Fruit fly (Drosophila melanogaster): ENCODE measurements around the gene CG14454.
"Not testable (repeated sequence)": the region's sequence is repeated elsewhere in the genome, so short reads cannot be mapped to it uniquely, and the experiment has no call there.

The CG14454 gene

DNA sequence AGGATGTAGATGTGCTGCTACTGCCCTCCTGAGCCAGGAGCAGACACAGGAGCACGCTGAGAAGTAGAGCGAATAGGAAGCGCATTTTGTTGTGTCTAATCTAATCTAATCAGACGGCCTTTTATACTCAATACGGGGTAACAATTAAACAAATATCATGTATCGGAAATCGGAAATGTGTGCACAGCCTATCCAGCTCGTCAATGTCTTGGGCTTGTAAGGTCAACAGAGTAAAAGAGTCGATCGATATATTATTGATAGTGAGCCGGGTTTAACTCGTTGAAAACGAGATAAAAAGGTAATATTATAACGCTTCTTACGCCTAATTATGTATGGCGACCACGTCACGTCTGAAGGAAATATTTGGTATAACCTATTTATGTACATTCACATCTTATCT, at the start of gene CG14454:
Gene CG14454, minus strand, starts transcription at position 101 of the 400 bp plus-strand sequence.
- TF ChIP-seq usp (GFP tag; optimal IDR thresholded peaks at IDR 0.05); EcR (GFP tag; optimal IDR thresholded peaks at IDR 0.05); CG8478 (optimal IDR thresholded peaks at IDR 0.05): not testable (repeated sequence)

DNA sequence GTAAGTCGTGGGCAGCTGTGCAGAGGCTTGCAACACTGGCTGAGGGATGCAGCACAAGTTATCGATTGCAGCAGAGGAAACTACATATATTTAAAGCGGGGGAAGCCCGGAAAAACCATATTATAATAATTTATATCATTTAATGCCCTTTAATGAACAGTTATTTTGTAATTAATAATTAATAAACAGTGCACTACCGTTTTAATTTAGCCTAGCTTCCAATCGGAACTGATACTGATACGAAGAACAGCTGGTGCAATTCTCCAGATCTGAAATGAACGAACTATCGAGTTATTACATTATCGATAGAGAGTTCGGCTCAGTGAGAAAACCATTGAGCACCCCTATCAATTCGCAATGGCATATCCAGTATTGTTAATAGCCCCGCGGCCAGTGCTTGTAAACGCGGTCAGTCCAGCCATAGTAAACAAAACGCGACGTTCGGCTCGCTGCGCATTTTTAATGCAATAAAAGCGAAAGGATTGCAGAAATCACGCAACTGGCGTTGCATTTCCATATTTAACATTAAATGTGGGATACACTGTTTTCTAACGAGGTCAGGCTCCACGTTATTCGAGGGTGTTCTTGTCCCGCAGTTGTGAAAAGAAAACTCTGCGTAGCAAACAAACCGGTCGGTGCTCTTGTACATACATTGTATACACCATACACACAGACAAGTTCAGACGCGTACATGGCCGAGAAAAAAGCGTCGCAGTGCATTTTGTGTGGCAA, 49.2 kb upstream of the CG14454 start, which contains the start of gene CG7369:
Gene CG7369, plus strand, starts transcription at position 405 of the 732 bp plus-strand sequence.
- TF ChIP-seq pan (optimal IDR thresholded peaks at IDR 0.05) (no peak), usp (GFP tag; optimal IDR thresholded peaks at IDR 0.05) (no peak), CG8478 (optimal IDR thresholded peaks at IDR 0.05) (no peak), Dll (optimal IDR thresholded peaks at IDR 0.05) (no peak)

DNA sequence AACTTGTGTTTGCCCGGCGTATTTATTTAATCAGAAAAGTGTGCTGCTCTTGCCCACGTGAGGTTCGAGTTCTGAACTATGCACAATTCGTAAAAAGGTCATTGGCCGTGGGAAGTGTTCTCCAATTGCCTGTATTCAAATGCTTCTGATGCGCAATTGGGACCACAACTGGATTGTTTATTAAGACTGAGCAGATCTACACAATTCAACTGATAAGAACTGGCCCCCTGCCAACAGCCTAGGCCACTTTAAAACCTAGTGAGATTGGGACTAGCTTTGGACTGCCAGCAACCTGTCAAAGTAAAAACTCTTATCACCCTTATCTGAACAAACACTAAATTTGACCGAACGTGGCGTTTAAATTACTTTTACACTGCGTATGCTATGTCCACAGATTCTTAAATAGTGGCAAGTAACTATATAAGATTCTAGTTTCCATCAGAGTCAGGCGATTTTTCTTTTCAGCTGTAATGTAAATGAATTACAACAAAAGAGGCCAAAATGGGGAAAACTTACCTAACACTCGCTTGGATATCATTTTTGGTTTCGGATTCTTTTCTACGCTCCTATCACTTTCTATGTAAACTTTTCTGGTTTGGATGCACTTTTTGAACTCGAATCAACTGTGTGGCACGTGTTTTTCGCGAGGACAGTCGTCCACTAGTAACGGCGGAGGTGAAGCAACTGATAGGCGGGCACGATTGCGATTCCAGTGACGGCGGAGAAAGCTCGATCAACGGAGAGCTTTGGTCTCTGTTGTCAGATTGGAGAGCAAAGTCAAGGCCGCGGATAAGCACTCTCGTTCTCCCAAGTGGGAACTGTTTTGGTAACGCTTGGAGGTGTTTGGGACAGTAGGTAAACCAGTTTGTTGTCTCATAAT, 45.6 kb upstream of the CG14454 start, which contains the start of gene CG11241:
Gene CG11241, minus strand, starts transcription at position 689 of the 880 bp plus-strand sequence.
- TF ChIP-seq Dll (optimal IDR thresholded peaks at IDR 0.05) (no peak), psq (optimal IDR thresholded peaks at IDR 0.05) (no peak), usp (GFP tag; optimal IDR thresholded peaks at IDR 0.05) (no peak), pan (optimal IDR thresholded peaks at IDR 0.05) (no peak), EcR (GFP tag; optimal IDR thresholded peaks at IDR 0.05) (no peak), CG8478 (optimal IDR thresholded peaks at IDR 0.05) (no peak)

DNA sequence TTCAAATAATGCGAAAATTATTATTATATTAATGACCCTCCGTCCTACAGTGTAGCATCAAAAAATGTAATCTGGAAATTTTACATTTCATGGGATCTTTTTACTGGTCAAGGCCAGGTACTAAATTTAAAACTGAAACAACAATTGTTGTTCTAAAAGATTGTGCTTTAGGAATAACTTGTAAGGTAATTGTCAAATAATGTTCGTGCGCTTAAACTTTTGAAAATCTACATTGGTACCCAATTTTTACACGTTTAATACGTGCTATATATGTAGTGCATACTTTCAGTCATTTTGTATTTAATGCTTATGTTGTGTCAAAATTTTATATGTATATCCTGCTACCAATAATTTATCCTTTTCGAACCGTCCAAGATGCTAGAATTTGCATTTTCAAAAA, 41.3 kb upstream of the CG14454 start:
- no peak for TF ChIP-seq Dll (optimal IDR thresholded peaks at IDR 0.05)
- no peak for TF ChIP-seq CG8478 (optimal IDR thresholded peaks at IDR 0.05)
- no peak for TF ChIP-seq usp (GFP tag; optimal IDR thresholded peaks at IDR 0.05)
- no peak for TF ChIP-seq pan (optimal IDR thresholded peaks at IDR 0.05)
- no peak for TF ChIP-seq EcR (GFP tag; optimal IDR thresholded peaks at IDR 0.05)
- no peak for TF ChIP-seq psq (optimal IDR thresholded peaks at IDR 0.05)

DNA sequence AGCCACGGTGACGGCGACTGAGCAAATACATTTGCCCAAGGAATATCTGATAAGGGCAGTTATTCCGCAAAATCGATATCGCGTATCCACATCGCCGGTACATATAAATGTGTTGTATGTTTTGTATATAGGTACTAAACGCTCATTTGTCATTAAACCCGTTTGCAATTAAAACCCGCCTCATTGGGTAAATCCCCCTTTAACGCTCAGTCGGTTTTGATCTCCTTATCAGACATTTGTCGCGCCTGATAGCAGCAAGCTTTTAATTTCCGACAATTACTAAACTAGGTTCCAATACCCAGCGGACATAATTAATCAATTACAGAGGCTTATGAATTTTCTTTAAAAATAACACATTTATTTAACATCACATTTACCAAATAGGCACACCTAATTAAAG, 39.1 kb upstream of the CG14454 start:
- no peak for TF ChIP-seq psq (optimal IDR thresholded peaks at IDR 0.05)
- no peak for TF ChIP-seq CG8478 (optimal IDR thresholded peaks at IDR 0.05)
- TF ChIP-seq Dll (optimal IDR thresholded peaks at IDR 0.05): no peak

DNA sequence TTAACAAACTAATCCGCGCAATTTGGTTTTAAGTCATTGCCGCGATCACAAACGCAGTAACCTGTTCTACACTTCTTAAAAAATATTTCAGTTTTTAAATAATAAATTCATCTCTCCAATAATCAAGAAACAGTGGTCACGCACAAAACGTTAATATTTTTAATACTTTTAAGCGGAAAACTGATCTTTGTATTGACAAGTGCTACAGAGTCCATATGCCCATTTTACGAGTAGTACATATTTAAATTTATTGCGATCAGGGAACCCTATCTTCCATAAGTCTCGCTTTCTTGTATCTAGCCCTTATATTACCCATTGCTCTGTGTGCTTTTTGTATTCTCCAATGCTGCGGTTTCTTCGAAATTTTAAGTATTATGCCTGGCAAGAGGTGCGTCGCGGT, 37.1 kb upstream of the CG14454 start, which contains the start of gene CG32454:
Gene CG32454, plus strand, starts transcription at position 301 of the 400 bp plus-strand sequence.
- TF ChIP-seq pan (optimal IDR thresholded peaks at IDR 0.05): no peak
- no peak for TF ChIP-seq EcR (GFP tag; optimal IDR thresholded peaks at IDR 0.05)
- TF ChIP-seq psq (optimal IDR thresholded peaks at IDR 0.05): no peak
- no peak for TF ChIP-seq Dll (optimal IDR thresholded peaks at IDR 0.05)
- no peak for TF ChIP-seq CG8478 (optimal IDR thresholded peaks at IDR 0.05)
- no peak for TF ChIP-seq usp (GFP tag; optimal IDR thresholded peaks at IDR 0.05)

DNA sequence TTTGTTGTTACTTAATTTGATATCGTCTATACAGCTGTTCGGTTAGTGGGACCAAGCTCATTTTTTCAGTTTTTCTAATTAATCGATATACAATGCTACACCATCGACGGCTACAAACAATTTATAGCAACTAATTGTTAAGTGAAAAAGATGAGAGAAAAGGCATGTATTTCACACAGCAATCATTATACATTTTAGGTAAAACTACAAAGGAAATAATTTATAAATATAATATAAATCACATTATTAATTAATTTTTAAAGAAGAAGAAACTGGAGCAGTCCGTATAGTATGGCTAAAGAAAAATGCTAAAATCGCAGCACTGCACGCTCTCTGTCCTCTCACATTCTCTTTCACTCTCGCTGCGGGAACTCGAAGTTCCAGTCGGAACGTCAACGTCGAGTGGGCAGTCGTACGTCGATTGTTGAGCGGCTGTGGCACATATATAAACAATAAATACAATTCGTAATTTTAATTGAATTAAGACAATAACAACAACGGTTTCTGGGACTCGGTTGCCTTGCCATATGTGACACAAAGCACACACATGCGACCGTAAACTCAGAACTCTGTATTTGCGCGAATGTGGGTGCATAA, 35.5 kb upstream of the CG14454 start, which contains the start of the genes CG14450 and CG11367:
Gene CG14450, minus strand, starts transcription at position 51 of the 597 bp plus-strand sequence.
Gene CG11367, plus strand, starts transcription at position 373 of the 597 bp plus-strand sequence.
- TF ChIP-seq CG8478 (optimal IDR thresholded peaks at IDR 0.05) (no peak), psq (optimal IDR thresholded peaks at IDR 0.05) (no peak), EcR (GFP tag; optimal IDR thresholded peaks at IDR 0.05) (no peak), usp (GFP tag; optimal IDR thresholded peaks at IDR 0.05) (no peak), Dll (optimal IDR thresholded peaks at IDR 0.05) (no peak), pan (optimal IDR thresholded peaks at IDR 0.05) (no peak)

DNA sequence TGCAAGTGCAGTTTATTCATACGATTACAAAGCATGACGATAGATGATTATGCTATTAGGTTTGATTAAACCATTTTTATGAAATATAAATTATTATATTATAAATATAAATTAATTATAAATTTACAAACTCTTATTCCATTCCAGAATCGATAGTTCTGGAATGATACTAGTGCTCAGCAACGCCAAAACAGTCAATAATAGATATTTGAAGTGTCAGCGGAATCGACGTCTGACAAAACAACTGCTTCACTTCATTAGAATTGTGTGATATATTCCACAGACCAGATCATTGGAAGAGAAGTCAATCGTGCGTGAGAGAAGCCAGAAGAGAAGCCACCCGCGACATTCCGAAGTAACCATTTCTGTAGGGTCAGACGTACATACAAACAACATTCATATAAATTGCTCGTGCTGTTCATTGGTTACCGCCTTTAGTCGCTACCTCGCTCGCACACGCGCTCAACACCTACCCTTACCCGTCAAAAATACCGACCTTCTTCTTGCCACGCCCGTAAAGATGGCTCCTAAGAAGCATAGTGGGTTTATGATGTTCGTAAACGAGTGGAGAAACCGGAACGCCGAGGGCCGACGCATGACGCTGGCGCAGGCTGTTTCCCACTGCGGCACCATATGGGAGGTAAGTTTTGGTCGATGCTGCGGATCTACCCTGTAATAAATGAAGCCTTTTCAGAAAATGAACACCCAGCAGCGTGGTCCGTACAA, 31.9 kb upstream of the CG14454 start:
- TF ChIP-seq CG8478 (optimal IDR thresholded peaks at IDR 0.05) (no peak), EcR (GFP tag; optimal IDR thresholded peaks at IDR 0.05) (no peak), Dll (optimal IDR thresholded peaks at IDR 0.05) (no peak), psq (optimal IDR thresholded peaks at IDR 0.05) (no peak), pan (optimal IDR thresholded peaks at IDR 0.05) (no peak), usp (GFP tag; optimal IDR thresholded peaks at IDR 0.05) (no peak)

DNA sequence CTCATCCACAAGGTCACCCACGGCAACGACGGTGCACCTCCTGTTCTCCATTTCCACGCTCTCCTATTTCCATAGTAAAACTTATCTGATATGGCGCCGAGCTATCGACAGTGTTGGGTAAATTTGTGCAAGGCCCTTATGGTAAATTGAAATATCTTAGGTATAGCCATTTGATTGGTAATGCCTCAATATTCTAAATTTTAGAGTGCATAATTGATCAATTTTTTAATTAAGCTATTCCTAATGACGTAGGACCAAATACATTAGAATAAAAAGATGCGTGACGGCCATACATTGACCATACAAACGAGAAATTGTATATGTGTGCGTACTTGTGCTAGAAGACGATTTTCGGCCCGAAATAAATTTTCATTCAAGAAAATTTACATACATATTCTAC, 29.7 kb upstream of the CG14454 start, which contains the start of gene CG14451:
Gene CG14451, minus strand, starts transcription at position 101 of the 400 bp plus-strand sequence.
- TF ChIP-seq CG8478 (optimal IDR thresholded peaks at IDR 0.05): no peak

DNA sequence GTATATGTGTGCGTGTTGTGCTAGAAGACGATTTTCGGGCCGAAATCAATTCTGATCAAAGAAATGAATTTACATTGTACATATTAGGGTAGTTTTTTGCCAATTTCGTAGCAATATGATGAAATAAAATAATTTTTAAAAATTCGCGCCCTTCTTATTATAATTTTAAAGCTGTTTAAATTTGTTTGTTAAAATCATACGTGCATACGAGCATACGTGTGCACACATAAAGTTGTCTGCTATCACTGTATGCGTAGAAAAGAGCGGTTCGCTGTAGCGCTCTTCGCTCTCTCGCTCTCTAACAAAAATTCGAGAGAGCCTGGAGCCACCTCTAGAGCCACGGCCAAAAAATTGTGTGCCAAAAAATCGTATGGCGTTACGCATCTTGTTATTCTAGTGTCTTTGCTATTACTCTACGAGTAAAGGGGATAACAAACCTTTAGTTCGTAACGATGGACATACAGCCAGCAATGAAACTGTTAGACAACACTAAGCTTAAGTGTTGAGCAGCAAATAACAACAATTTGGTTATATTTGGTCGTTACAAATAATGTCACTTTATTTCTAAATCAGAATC, 28.5 kb upstream of the CG14454 start, which contains the start of gene mael:
Gene mael, plus strand, starts transcription at position 510 of the 577 bp plus-strand sequence.
- not testable (repeated sequence) for TF ChIP-seq usp (GFP tag; optimal IDR thresholded peaks at IDR 0.05); CG8478 (optimal IDR thresholded peaks at IDR 0.05); psq (optimal IDR thresholded peaks at IDR 0.05)

DNA sequence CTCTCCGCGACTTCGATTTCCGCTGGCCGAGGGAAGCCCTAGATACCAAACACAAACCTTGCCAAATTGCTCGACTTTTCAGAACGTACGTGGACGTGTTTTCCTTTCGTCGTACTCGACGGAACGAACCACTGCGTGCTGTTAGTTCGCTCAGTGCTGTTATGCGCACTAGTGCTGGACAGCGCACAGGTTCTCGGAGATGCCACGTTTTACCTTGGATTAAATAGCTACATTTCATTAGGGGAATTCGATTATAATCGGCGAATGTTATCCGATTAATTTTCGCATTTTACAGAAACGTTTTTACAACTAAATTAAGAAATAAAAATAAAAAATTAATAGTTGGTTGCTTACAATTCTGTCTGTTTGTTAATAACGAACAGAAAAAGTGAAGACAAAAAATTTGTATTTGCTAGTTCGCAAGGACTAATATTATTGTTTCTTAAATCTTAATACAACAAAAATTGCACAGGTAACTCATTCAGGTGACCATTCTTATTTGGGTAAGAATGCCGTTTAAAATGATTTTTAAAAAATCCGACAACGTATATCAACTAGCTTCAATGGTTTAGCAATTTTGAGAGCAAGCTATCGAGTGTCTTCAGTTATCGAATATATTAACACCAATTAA, 24.9 kb upstream of the CG14454 start, which contains the start of the genes ArfGAP3 and CG32452:
Gene ArfGAP3, minus strand, starts transcription at position 441 of the 631 bp plus-strand sequence.
Gene CG32452, plus strand, starts transcription at position 592 of the 631 bp plus-strand sequence.
- no peak for TF ChIP-seq psq (optimal IDR thresholded peaks at IDR 0.05)
- no peak for TF ChIP-seq pan (optimal IDR thresholded peaks at IDR 0.05)
- TF ChIP-seq usp (GFP tag; optimal IDR thresholded peaks at IDR 0.05): no peak
- TF ChIP-seq Dll (optimal IDR thresholded peaks at IDR 0.05): no peak
- no peak for TF ChIP-seq CG8478 (optimal IDR thresholded peaks at IDR 0.05)
- no peak for TF ChIP-seq EcR (GFP tag; optimal IDR thresholded peaks at IDR 0.05)

Data from whole organism.